Worm (Caenorhabditis elegans): ENCODE measurements around the gene H06A10.1.

The H06A10.1 gene

DNA sequence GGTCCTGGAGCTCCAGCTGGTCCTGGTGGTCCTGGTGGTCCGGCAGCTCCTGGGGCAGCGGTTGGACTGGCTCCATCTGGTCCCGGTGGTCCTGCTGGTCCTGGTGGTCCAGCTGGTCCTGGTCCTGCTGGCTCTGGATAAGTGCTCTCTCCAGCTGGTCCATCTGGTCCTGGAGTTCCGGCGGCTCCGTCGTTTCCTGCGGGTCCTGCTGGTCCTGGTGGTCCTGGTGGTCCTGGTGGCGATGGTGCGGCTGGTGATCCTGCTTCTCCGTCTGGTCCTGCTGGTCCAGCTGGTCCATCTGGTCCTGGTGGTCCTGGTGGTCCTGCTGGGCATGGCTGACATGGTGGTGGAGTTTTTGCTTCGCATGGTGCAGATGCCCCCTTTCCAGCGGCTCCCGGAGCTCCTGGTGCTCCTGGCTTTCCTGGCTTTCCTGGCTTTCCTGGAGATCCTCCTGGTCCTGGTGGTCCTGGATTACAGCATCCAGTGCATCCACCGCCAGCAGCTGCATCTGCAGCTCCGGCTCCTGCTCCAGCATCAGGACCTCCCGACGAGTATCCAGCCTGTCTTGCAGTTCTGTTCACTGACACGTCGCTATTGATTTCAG, 3.0 kb downstream of the H06A10.1 start:
- TF ChIP-seq fkh-2 (tag; optimal IDR thresholded peaks at IDR 0.05) (no peak), ceh-9 (tag; optimal IDR thresholded peaks at IDR 0.05) (no peak), fkh-10 (GFP tag; optimal IDR thresholded peaks at IDR 0.05) (no peak), ztf-4 (tag; optimal IDR thresholded peaks at IDR 0.05) (no peak), zag-1 (tag; optimal IDR thresholded peaks at IDR 0.05) (no peak), R02D3.7 (tag; optimal IDR thresholded peaks at IDR 0.05) (no peak), jun-1 (tag; optimal IDR thresholded peaks at IDR 0.05) (no peak), ceh-82 (tag; optimal IDR thresholded peaks at IDR 0.05) (no peak), mml-1 (tag; optimal IDR thresholded peaks at IDR 0.05) (no peak), nhr-77 (tag; optimal IDR thresholded peaks at IDR 0.05) (no peak), ztf-11 (tag; optimal IDR thresholded peaks at IDR 0.05) (no peak), nhr-11 (tag; optimal IDR thresholded peaks at IDR 0.05) (no peak), ceh-28 (tag; optimal IDR thresholded peaks at IDR 0.05) (no peak), nhr-28 (tag; optimal IDR thresholded peaks at IDR 0.05) (no peak), lin-39 (tag; optimal IDR thresholded peaks at IDR 0.05) (no peak), snpc-4 (tag; optimal IDR thresholded peaks at IDR 0.05) (no peak), pha-4 (tag; optimal IDR thresholded peaks at IDR 0.05) (no peak), pqm-1 (tag; optimal IDR thresholded peaks at IDR 0.05) (no peak)

- TF ChIP-seq aly-2 (tag; optimal IDR thresholded peaks at IDR 0.05), result no peak
- no peak for TF ChIP-seq nhr-77 (tag; optimal IDR thresholded peaks at IDR 0.05)
- TF ChIP-seq zag-1 (tag; optimal IDR thresholded peaks at IDR 0.05), result no peak
- no peak for TF ChIP-seq nhr-67 (tag; optimal IDR thresholded peaks at IDR 0.05)
- no peak for TF ChIP-seq nhr-12 (tag; optimal IDR thresholded peaks at IDR 0.05)
- TF ChIP-seq ztf-4 (tag; optimal IDR thresholded peaks at IDR 0.05), result no peak
- TF ChIP-seq ceh-28 (tag; optimal IDR thresholded peaks at IDR 0.05), result no peak
- TF ChIP-seq elt-1 (tag; optimal IDR thresholded peaks at IDR 0.05), result no peak
- TF ChIP-seq unc-62 (GFP tag; optimal IDR thresholded peaks at IDR 0.05), result no peak
- no peak for TF ChIP-seq ceh-82 (tag; optimal IDR thresholded peaks at IDR 0.05)
- TF ChIP-seq ztf-11 (tag; optimal IDR thresholded peaks at IDR 0.05), result no peak
- no peak for TF ChIP-seq sea-2 (GFP tag; optimal IDR thresholded peaks at IDR 0.05)
- no peak for TF ChIP-seq ceh-9 (tag; optimal IDR thresholded peaks at IDR 0.05)
Observed at ce11 chrX:13510997-13511396, 3.7 kb downstream of the H06A10.1 start, which contains the start of gene col-185. TSS of gene col-185 (minus strand) at chrX:13511097.

DNA sequence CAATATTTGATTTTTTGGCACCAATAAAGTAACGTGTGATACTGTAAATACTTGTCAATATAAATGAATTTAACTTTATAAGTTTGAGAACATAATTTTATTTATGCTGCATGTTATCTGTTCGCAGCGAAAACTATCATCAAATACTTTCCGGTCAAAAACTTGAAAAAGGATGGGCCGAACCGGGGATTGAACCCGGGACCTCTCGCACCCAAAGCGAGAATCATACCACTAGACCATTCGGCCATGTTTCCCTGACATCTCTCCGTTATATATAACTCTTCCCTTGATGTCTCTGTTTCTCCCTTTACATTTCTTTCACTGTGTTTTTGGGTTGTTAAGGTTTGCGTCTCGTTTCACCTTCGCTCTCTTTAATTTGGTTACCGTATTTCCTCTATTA, 4.5 kb downstream of the H06A10.1 start:
- TF ChIP-seq elt-2 (tag; optimal IDR thresholded peaks at IDR 0.05) (peak; percentile 29), nhr-28 (tag; optimal IDR thresholded peaks at IDR 0.05) (no peak), egl-27 (tag; optimal IDR thresholded peaks at IDR 0.05) (peak; percentile 5), ztf-11 (tag; optimal IDR thresholded peaks at IDR 0.05) (no peak), pha-4 (tag; optimal IDR thresholded peaks at IDR 0.05) (peak; percentile 13), snpc-4 (tag; optimal IDR thresholded peaks at IDR 0.05) (peak; percentile 26), jun-1 (tag; optimal IDR thresholded peaks at IDR 0.05) (peak; percentile 23), lin-15B (tag; optimal IDR thresholded peaks at IDR 0.05) (no peak), nhr-11 (tag; optimal IDR thresholded peaks at IDR 0.05) (no peak), daf-12 (tag; optimal IDR thresholded peaks at IDR 0.05) (no peak), eor-1 (tag; optimal IDR thresholded peaks at IDR 0.05) (no peak), ceh-82 (tag; optimal IDR thresholded peaks at IDR 0.05) (peak; percentile 27), fos-1 (tag; optimal IDR thresholded peaks at IDR 0.05) (no peak), ama-1 (optimal IDR thresholded peaks at IDR 0.05) (no peak), ceh-16 (tag; optimal IDR thresholded peaks at IDR 0.05) (no peak), ceh-28 (tag; optimal IDR thresholded peaks at IDR 0.05) (no peak), nhr-43 (tag; optimal IDR thresholded peaks at IDR 0.05; ENCODE audit: poor library complexity, severe bottlenecking) (peak; percentile 77), elt-3 (tag; optimal IDR thresholded peaks at IDR 0.05) (no peak), nhr-25 (tag; optimal IDR thresholded peaks at IDR 0.05) (peak; percentile 32), nhr-77 (tag; optimal IDR thresholded peaks at IDR 0.05) (no peak), ZK546.5 (tag; optimal IDR thresholded peaks at IDR 0.05) (no peak), egl-5 (tag; optimal IDR thresholded peaks at IDR 0.05) (no peak), zag-1 (tag; optimal IDR thresholded peaks at IDR 0.05) (no peak), aly-2 (tag; optimal IDR thresholded peaks at IDR 0.05) (no peak), nhr-12 (tag; optimal IDR thresholded peaks at IDR 0.05) (no peak), nhr-237 (tag; optimal IDR thresholded peaks at IDR 0.05) (no peak), nfya-1 (tag; optimal IDR thresholded peaks at IDR 0.05; ENCODE audit: insufficient read depth) (peak; percentile 20), nhr-76 (tag; optimal IDR thresholded peaks at IDR 0.05) (no peak), sea-2 (GFP tag; optimal IDR thresholded peaks at IDR 0.05) (no peak), fkh-10 (GFP tag; optimal IDR thresholded peaks at IDR 0.05) (no peak), ceh-9 (tag; optimal IDR thresholded peaks at IDR 0.05) (no peak), R02D3.7 (tag; optimal IDR thresholded peaks at IDR 0.05) (no peak), fkh-2 (tag; optimal IDR thresholded peaks at IDR 0.05) (no peak), lsy-12 (tag; optimal IDR thresholded peaks at IDR 0.05) (peak; percentile 40), lin-39 (tag; optimal IDR thresholded peaks at IDR 0.05) (peak; percentile 22), nhr-23 (tag; optimal IDR thresholded peaks at IDR 0.05) (no peak), mdl-1 (tag; optimal IDR thresholded peaks at IDR 0.05) (no peak), pqm-1 (tag; optimal IDR thresholded peaks at IDR 0.05) (peak; percentile 17), ztf-4 (tag; optimal IDR thresholded peaks at IDR 0.05) (no peak), tbx-2 (tag; optimal IDR thresholded peaks at IDR 0.05) (peak; percentile 44), elt-1 (tag; optimal IDR thresholded peaks at IDR 0.05) (no peak), unc-39 (tag; optimal IDR thresholded peaks at IDR 0.05) (no peak), nhr-67 (tag; optimal IDR thresholded peaks at IDR 0.05) (no peak), unc-62 (GFP tag; optimal IDR thresholded peaks at IDR 0.05) (no peak)
